Fruit fly (Drosophila melanogaster): ENCODE data around the gene CPT2.

The CPT2 gene

dm6 chr3L:2986302-2986701, 5.5 kb downstream of the CPT2 start:
- no peak for TF ChIP-seq CG9932 (GFP tag; IDR thresholded peaks at IDR 0.05)
- no peak for TF ChIP-seq nau (GFP tag; optimal IDR thresholded peaks at IDR 0.05)
- no peak for TF ChIP-seq schlank (tag; optimal IDR thresholded peaks at IDR 0.05)
- no peak for TF ChIP-seq CG6254 (GFP tag; optimal IDR thresholded peaks at IDR 0.05)
- TF ChIP-seq CG11504 (tag; optimal IDR thresholded peaks at IDR 0.05), result peak; percentile 94

dm6 chr3L:2987749-2988148, 6.9 kb downstream of the CPT2 start:
- TF ChIP-seq CG3163 (GFP tag; optimal IDR thresholded peaks at IDR 0.05) (no peak), E2f1 (GFP tag; IDR thresholded peaks at IDR 0.05) (no peak), pan (optimal IDR thresholded peaks at IDR 0.05) (no peak), pan (GFP tag; optimal IDR thresholded peaks at IDR 0.05 in 1 of 2, IDR thresholded peaks at IDR 0.05 in 1 of 2) (peak in 1 of 2 experiments; percentile 27), her (GFP tag; optimal IDR thresholded peaks at IDR 0.05) (no peak), wor (GFP tag; IDR thresholded peaks at IDR 0.05) (no peak), CG14441 (GFP tag; IDR thresholded peaks at IDR 0.05) (peak; percentile 29; the same call in 1 of the 2 replicates), Ada2b (GFP tag; IDR thresholded peaks at IDR 0.05) (0 out of 2 replicates have a peak, but pooled peaks have one; percentile 15), HLH3B (GFP tag; IDR thresholded peaks at IDR 0.05) (0 out of 2 replicates have a peak, but pooled peaks have one; percentile 8), Rfx (GFP tag; IDR thresholded peaks at IDR 0.05) (0 out of 2 replicates have a peak, but pooled peaks have one; percentile 19), Dbx (GFP tag; IDR thresholded peaks at IDR 0.05) (peak; percentile 25; the same call in 1 of the 3 replicates), CG3281 (GFP tag; optimal IDR thresholded peaks at IDR 0.05) (peak; percentile 18), CG11504 (tag; optimal IDR thresholded peaks at IDR 0.05) (peak; percentile 23), lab (GFP tag; optimal IDR thresholded peaks at IDR 0.05) (peak; percentile 54), NfI (GFP tag; optimal IDR thresholded peaks at IDR 0.05) (no peak), CG7928 (GFP tag; optimal IDR thresholded peaks at IDR 0.05) (no peak), tgo (GFP tag; IDR thresholded peaks at IDR 0.05) (0 out of 3 replicates have a peak, but pooled peaks have one; percentile 16), CG18599 (GFP tag; optimal IDR thresholded peaks at IDR 0.05) (peak; percentile 45), Ets65A (GFP tag) (peak; percentile 90), nerfin-1 (tag; optimal IDR thresholded peaks at IDR 0.05) (no peak), dysf (GFP tag; IDR thresholded peaks at IDR 0.05) (peak; percentile 46; the same call in 1 of the 3 replicates), C15 (GFP tag; IDR thresholded peaks at IDR 0.05) (no peak), ttk (GFP tag; IDR thresholded peaks at IDR 0.05) (0 out of 2 replicates have a peak, but pooled peaks have one; percentile 6), Ptx1 (GFP tag; IDR thresholded peaks at IDR 0.05) (0 out of 2 replicates have a peak, but pooled peaks have one; percentile 26), toy (GFP tag; IDR thresholded peaks at IDR 0.05) (no peak), Hr3 (GFP tag; optimal IDR thresholded peaks at IDR 0.05) (no peak), CG6689 (GFP tag; IDR thresholded peaks at IDR 0.05) (0 out of 2 replicates have a peak, but pooled peaks have one; percentile 27), CG17328 (GFP tag; IDR thresholded peaks at IDR 0.05) (no peak)

- TF ChIP-seq ssp (GFP tag; IDR thresholded peaks at IDR 0.05) (no peak), Atf3 (GFP tag; optimal IDR thresholded peaks at IDR 0.05) (no peak), jigr1 (GFP tag; IDR thresholded peaks at IDR 0.05) (no peak)
Measured at dm6 chr3L:2994872-2995271, 14.1 kb downstream of the CPT2 start, which contains the start of gene CG2113. Gene CG2113, plus strand, starts transcription at chr3L:2995172.

DNA sequence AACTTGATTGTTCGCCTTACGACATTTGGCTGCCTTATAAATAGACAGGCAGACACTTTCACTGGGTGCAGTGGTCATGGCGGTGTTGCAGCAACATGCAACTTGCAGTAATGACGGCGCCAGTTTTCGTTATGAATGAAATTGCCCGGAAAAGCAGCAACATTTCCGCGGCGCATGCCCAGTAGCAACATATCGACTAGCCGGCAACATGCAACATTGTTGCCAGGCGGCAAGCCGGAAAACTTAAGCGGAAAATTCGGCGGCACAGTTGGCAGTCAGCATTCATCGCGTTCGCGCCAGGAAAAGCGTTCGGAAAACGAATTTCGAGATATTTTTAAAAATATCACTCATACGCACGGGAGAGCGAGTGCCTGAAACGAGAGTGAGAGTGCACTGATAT, 20.6 kb downstream of the CPT2 start, which contains the start of gene FMRFaR:
TSS of gene FMRFaR (plus strand) at position 272 of the 400 bp plus-strand sequence.
- TF ChIP-seq chm (GFP tag; IDR thresholded peaks at IDR 0.05), result peak; percentile 15; the same call in 1 of the 2 replicates
- TF ChIP-seq CG11504 (tag; optimal IDR thresholded peaks at IDR 0.05), result peak; percentile 99
- TF ChIP-seq Adf1 (GFP tag; IDR thresholded peaks at IDR 0.05), result no peak
- no peak for TF ChIP-seq Gsc (GFP tag; IDR thresholded peaks at IDR 0.05)
- TF ChIP-seq Drgx (GFP tag; IDR thresholded peaks at IDR 0.05), result no peak
- TF ChIP-seq CG32532 (GFP tag; IDR thresholded peaks at IDR 0.05), result 0 out of 2 replicates have a peak, but pooled peaks have one; percentile 27
